Fruit fly (Drosophila melanogaster) Kc167 (cell line): Measurements from ENCODE around the gene CG1304.

Experiments
- Myc ChIP-seq: fragments of >200 bp; optimal IDR thresholded peaks from 2 replicates; lab custom pipeline; 2017; ENCODE audit warnings: missing external identifiers
- Sin3A ChIP-seq: fragments of >200 bp; optimal IDR thresholded peaks from 2 replicates; lab custom pipeline; 2018; ENCODE audit warnings: missing external identifiers
- h ChIP-seq: fragments of >200 bp; optimal IDR thresholded peaks from 3 replicates; lab custom pipeline; 2018; ENCODE audit warnings: missing external identifiers
- insv ChIP-seq: fragments of >200 bp; optimal IDR thresholded peaks from 3 replicates; lab custom pipeline; 2018; ENCODE audit warnings: missing external identifiers
- psq ChIP-seq: fragments of >200 bp; optimal IDR thresholded peaks from 2 replicates; lab custom pipeline; 2017; ENCODE audit warnings: missing external identifiers
- ttk ChIP-seq: sonication (Bioruptor generic); optimal IDR thresholded peaks from 2 replicates; lab custom pipeline; 2017; ENCODE audit warnings: missing external identifiers

CG1304 gene

DNA sequence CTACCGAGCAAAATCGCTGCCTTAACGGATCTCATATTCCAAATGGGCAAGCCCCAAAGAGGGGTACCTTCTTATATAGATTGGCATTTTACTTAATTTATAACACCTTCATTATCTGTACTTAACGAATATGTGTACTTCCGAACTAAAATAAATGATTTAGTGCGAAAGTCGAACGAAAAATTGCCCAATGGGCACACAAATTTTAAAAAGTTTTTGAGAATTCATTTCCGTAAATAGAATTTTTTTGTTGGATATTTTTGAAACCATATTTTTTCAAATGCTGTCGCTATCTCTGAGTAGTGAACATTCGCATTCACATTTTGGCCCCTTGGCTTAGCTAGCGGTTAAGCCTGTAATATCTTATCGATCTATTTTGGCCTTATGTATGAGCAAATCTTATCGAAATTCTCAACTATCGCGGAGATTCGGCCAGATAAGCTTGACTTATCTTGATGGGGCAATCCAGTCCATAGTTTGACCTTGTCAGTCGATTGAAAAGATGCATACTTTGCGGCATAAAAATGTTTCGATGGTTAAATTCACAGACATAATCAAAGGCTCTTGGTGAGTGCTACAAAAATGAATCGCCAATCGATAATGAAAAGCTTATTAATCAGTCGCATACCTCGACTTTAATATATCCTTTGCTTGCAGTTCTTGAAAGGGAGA, at the start of gene CG1304:
CG1304 (minus strand) TSS at position 51 of the 672 bp plus-strand sequence.
- no peak for TF ChIP-seq psq (lab: Kevin White, UChicago)
- no peak for TF ChIP-seq insv (lab: Kevin White, UChicago)
- TF ChIP-seq Myc (lab: Kevin White, UChicago), result no peak
- no peak for TF ChIP-seq Sin3A
- TF ChIP-seq h (lab: Kevin White, UChicago), result no peak
- TF ChIP-seq ttk (lab: Kevin White, UChicago), result no peak

DNA sequence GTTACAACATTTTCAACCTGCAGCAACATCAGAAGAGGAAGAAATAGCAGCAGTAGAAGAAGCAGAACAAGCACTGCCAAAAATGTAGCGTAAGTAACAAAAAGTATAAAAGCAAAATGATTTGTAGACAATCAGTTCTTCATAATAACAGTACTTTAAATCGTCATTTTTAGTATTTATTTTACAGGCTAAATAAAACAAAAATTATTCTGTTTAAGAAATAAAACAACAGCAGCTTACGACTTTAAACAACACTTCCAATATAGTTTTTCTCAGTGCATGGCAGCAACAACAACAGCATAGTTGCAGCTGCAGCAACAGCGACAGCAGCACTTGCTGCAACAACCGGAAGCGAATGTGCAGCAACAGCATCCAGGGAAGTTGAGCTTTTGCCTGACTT, 45.3 kb upstream of the CG1304 start:
- TF ChIP-seq psq (lab: Kevin White, UChicago) (no peak), Myc (lab: Kevin White, UChicago) (no peak), Sin3A (no peak), h (lab: Kevin White, UChicago) (no peak), ttk (lab: Kevin White, UChicago) (no peak), insv (lab: Kevin White, UChicago) (no peak)

DNA sequence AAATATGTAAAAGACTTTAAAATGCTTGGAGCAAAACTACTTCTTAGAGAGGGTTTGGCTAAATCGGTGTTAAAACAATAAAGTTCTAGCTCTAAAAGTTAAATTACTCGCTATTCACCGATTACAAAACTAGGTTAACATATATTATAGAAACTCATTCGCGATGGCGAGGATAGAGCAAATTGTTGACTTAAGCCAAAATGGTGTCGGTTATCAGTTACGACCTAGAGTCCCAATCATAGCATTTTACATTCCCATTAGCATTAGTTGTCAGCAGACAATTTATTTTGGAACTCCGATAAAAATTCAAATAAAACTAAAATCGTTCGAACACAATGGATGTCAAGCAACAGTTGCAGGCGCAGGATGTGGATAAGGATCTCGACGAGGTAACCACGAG, 19.2 kb upstream of the CG1304 start, which contains the start of gene CG11666:
CG11666 (plus strand) TSS at position 301 of the 400 bp plus-strand sequence.
- TF ChIP-seq psq (lab: Kevin White, UChicago) (no peak), Sin3A (no peak)

DNA sequence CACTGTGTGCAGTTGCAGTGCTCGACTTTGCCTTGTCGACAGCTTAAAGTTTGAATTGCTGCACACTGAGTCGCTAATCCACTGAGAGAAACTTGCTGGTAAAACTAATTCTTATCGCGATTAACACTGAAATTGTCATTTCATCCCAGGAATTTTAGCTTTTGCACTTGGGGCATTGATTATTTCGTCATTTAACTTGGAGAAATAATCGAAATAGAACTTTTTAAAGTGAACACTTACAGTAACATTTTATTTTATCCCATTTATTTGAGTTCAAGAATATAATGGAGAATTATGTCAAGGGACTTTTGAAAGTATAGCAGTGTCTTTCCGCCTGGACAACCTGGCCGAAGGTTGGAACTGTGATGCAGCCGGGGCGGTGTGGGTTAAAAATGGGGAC, 12.8 kb upstream of the CG1304 start, which contains the start of gene CG44426:
CG44426 (plus strand) TSS at position 301 of the 400 bp plus-strand sequence.
- TF ChIP-seq Myc (lab: Kevin White, UChicago) (no peak), insv (lab: Kevin White, UChicago) (no peak), h (lab: Kevin White, UChicago) (no peak), ttk (lab: Kevin White, UChicago) (no peak)

DNA sequence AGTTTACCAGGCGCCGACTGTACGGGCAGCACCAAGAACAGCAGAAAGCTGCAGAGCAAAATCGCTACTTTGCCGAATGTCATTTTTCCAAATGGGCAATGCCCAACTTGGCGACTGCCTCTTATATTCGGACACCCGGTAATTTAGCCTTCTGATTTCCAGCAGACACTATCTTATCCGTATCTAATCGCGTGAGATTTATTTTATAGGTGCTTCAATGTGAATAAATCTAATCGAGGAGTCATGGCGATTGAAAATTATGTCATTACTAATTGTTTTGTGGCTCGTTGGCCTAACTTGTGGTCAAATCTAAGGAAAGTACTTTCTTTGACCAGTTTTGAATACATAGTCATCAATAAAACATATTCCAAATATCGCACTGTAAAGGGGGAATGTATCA, 1.8 kb downstream of the CG1304 start, which contains the start of gene Ser6:
Ser6 (minus strand) TSS at position 101 of the 400 bp plus-strand sequence.
- TF ChIP-seq Sin3A, result no peak
- TF ChIP-seq insv (lab: Kevin White, UChicago), result no peak
- no peak for TF ChIP-seq h (lab: Kevin White, UChicago)
- TF ChIP-seq psq (lab: Kevin White, UChicago), result no peak
- TF ChIP-seq Myc (lab: Kevin White, UChicago), result no peak
- no peak for TF ChIP-seq ttk (lab: Kevin White, UChicago)

DNA sequence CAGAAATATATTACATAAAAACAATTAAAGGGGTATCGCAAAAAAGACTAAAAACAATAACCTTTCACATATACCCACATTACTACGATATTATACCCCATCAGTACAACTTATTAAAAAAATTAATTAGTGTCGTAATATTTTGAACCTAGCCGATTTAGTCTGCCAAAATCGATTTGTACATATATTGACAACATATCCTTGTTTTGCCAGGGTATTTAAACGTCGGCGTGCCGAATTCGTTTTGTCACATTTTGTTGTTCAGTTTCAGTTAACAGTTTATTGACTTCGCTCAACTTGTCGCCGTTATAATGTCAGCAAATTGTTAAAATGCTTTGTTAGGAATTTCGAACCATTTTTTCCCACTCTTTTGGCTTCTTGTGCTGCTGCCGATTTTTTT, 17.0 kb downstream of the CG1304 start:
- no peak for TF ChIP-seq psq (lab: Kevin White, UChicago)
- TF ChIP-seq insv (lab: Kevin White, UChicago), result no peak
- no peak for TF ChIP-seq ttk (lab: Kevin White, UChicago)
- TF ChIP-seq Sin3A, result no peak
- TF ChIP-seq h (lab: Kevin White, UChicago), result no peak
- no peak for TF ChIP-seq Myc (lab: Kevin White, UChicago)

DNA sequence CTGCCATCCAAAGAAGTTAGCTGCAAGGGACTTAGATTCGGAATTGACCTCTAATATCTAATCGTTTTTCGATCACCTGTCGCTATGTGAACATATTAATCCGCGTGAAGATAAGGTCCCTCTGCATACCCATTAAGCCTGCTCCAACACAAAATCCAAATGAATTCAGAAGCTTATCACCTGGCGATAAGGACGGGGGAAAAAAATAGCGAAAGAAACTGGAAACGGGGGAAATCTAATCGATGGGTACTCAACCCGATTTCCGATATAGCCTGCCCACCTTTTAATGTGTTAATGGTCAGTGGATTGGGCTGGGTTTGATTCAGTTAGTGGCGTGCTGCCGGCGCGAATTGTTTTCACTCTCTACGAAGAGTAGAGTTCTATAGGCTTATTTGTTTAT, 30.7 kb downstream of the CG1304 start, which contains the start of gene Npc1b:
Npc1b (plus strand) TSS at position 340 of the 400 bp plus-strand sequence.
- no peak for TF ChIP-seq ttk (lab: Kevin White, UChicago)
- TF ChIP-seq Myc (lab: Kevin White, UChicago), result no peak
- no peak for TF ChIP-seq psq (lab: Kevin White, UChicago)
- TF ChIP-seq insv (lab: Kevin White, UChicago), result no peak
- no peak for TF ChIP-seq Sin3A
- no peak for TF ChIP-seq h (lab: Kevin White, UChicago)

DNA sequence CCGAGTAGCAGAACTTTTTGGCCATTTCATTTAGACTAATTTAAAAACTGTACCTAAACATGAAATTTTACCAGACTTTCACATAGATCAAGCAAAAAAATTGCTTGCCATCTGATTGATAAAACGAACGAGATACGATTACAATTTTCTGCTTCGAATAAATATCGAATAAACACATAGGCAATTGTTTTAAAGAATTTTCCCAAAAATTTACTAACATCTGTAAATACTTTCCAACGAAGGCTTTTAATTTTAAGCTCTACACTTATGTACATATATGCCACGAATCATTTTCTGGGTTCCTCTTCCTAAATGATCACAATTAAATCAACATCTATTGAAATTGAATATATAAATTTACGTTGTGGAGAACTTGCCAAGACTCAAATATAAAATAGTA, 31.8 kb downstream of the CG1304 start, which contains the start of gene CG11227:
CG11227 (minus strand) TSS at position 101 of the 400 bp plus-strand sequence.
- TF ChIP-seq psq (lab: Kevin White, UChicago), result no peak
- TF ChIP-seq Myc (lab: Kevin White, UChicago), result no peak
- TF ChIP-seq ttk (lab: Kevin White, UChicago), result no peak
- TF ChIP-seq insv (lab: Kevin White, UChicago), result no peak
- TF ChIP-seq h (lab: Kevin White, UChicago), result no peak
- no peak for TF ChIP-seq Sin3A

DNA sequence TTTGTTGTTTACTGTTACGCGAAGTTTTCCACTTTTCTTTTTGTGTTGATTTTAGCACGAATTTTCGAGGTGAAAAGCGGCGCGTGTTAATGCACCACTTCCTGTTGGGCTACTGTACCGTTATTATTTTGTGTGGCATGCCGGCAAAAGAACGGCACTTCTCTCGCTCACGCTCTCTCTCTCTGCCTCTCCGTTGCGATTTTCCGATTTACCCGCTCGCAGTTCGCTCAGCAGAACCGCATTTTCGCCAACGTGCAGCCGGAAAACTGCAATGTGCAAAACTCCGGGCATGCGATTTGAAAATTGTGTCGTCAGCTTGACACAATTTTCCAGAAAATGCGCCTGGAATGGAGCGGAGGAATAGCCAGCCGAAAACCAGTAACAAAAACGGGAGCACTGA, 38.3 kb downstream of the CG1304 start, which contains the start of gene shakB:
shakB (minus strand) TSS at position 101 of the 400 bp plus-strand sequence.
- TF ChIP-seq Sin3A, result no peak
- no peak for TF ChIP-seq psq (lab: Kevin White, UChicago)
- TF ChIP-seq ttk (lab: Kevin White, UChicago), result no peak
- TF ChIP-seq h (lab: Kevin White, UChicago), result no peak
- TF ChIP-seq insv (lab: Kevin White, UChicago), result no peak
- TF ChIP-seq Myc (lab: Kevin White, UChicago), result no peak

DNA sequence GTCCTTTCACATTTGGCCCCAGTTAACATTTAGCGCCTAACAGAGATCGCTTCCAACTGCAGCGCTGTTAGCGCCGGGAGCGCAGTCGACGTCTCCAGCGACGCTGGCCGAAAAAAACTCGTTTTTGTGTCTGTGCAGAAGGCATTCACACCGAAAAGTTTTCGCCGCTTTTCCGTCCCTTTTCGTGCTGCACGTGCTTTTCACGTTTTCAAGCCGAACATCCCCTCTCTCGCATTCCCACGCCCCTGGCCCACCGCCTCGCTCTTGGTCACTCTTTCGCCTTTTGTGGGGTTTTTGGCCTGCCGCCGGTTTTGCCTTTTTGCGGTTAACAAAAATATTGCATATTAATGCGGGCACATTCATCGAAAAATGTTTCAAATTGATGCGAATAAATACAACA, 39.4 kb downstream of the CG1304 start:
- no peak for TF ChIP-seq Myc (lab: Kevin White, UChicago)
- TF ChIP-seq ttk (lab: Kevin White, UChicago), result no peak
- TF ChIP-seq Sin3A, result no peak
- TF ChIP-seq insv (lab: Kevin White, UChicago), result no peak
- TF ChIP-seq psq (lab: Kevin White, UChicago), result no peak
- no peak for TF ChIP-seq h (lab: Kevin White, UChicago)

DNA sequence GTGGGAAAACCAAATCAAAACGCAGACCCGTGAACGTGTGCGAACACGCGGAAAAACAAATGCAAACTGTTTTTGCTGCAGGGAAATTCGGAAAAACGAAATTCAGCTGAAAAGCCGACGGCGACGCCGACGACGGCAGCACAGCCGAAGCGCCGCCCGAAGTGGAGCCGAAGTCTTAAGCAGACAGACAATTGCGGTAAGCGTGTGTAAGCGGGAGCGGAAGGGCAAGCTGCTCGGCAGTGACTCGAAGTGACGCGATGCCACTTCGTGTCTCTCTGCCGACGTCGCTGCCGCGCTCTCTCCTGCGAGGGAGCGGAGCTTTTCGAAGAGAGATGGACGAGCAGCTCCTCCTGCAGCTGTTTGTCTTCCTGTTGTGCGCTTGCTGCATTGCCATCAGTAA, 40.3 kb downstream of the CG1304 start:
- TF ChIP-seq psq (lab: Kevin White, UChicago) (no peak), insv (lab: Kevin White, UChicago) (no peak), ttk (lab: Kevin White, UChicago) (no peak), Myc (lab: Kevin White, UChicago) (no peak), h (lab: Kevin White, UChicago) (no peak), Sin3A (no peak)

DNA sequence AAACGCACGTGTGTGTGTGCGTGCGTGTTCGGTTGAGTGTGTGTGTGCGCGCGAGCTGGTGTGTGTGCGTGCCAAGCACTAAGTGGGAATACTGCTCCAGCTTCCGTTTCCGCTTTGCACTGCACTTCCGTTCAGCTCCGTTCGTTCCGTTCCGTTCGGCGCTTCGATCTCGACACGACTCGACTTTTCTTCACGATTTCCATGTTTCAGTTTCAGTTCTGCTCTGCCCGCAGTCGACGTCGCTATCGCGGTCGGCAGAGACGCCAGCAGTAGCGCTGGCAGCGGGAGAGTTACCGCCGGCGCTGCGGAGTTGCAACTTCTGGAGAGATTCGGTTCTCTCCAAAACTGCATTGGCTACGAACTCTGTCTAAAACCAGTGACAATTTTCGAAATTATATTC, 41.4 kb downstream of the CG1304 start:
- TF ChIP-seq Sin3A (no peak), Myc (lab: Kevin White, UChicago) (no peak), ttk (lab: Kevin White, UChicago) (no peak), psq (lab: Kevin White, UChicago) (no peak), h (lab: Kevin White, UChicago) (no peak), insv (lab: Kevin White, UChicago) (no peak)
